Fruit fly (Drosophila melanogaster): ENCODE measurements around the gene ry.

Gene ry

DNA sequence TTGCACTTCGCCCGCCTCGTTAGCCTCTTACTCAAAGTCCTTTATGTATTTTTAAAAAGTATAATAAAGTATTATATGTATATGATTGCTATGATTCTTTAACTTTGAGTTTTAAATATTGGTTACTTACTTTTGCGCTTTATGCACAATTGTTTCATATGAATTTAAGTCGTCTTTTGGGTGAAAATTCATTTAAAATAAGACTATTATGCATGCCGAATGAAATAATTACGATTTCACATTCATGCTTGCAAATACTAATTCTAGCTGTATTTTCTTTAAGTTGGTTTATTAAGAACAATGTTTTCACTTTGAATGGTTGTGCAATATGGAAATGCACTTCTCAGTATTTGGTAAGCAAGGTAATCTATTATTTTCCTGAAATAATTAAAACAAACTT lies 53.6 kb downstream of the ry start, which contains the start of gene CG43063:
TSS of gene CG43063 (plus strand) at position 301 of the 400 bp plus-strand sequence.
- TF ChIP-seq Dll (optimal IDR thresholded peaks at IDR 0.05): no peak
- TF ChIP-seq CG8478 (optimal IDR thresholded peaks at IDR 0.05): no peak
- no peak for TF ChIP-seq psq (optimal IDR thresholded peaks at IDR 0.05)
- TF ChIP-seq usp (GFP tag; optimal IDR thresholded peaks at IDR 0.05): no peak
- no peak for TF ChIP-seq pan (optimal IDR thresholded peaks at IDR 0.05)
- no peak for TF ChIP-seq EcR (GFP tag; optimal IDR thresholded peaks at IDR 0.05)

All from whole organism.